Worm (Caenorhabditis elegans) whole organism, L3 larva: ENCODE measurements around the gene F56C9.10.
A peak's percentile ranks its signal among the peaks of the same experiment; 100 is the strongest.

Source experiments
- R02D3.7 ChIP-seq: fragments of 150-350 bp; optimal IDR thresholded peaks from 2 replicates; lab custom pipeline; 2014; ENCODE audit warnings: missing biosample characterization, missing genetic modification characterization
- ZK546.5 ChIP-seq: sonication (generic microtip); optimal IDR thresholded peaks from 2 replicates; lab custom pipeline; 2017; ENCODE audit warnings: missing biosample characterization, missing genetic modification characterization
- aly-2 ChIP-seq: fragments of 150-350 bp; optimal IDR thresholded peaks from 2 replicates; lab custom pipeline; 2014; ENCODE audit warnings: missing biosample characterization, missing genetic modification characterization
- ama-1 ChIP-seq: fragments of 150-350 bp; optimal IDR thresholded peaks from 2 replicates; lab custom pipeline; 2018
- ceh-16 ChIP-seq: sonication (generic microtip); optimal IDR thresholded peaks from 2 replicates; lab custom pipeline; 2017; ENCODE audit warnings: missing biosample characterization, missing genetic modification characterization
- ceh-28 ChIP-seq: fragments of 150-350 bp; optimal IDR thresholded peaks from 2 replicates; lab custom pipeline; 2014; ENCODE audit warnings: missing biosample characterization, missing genetic modification reagents, missing genetic modification characterization
- ceh-82 ChIP-seq: fragments of 150-350 bp; optimal IDR thresholded peaks from 2 replicates; lab custom pipeline; 2014; ENCODE audit warnings: missing biosample characterization, missing genetic modification characterization
- ceh-9 ChIP-seq: sonication (generic microtip); optimal IDR thresholded peaks from 2 replicates; lab custom pipeline; 2018; ENCODE audit warnings: missing biosample characterization, missing genetic modification characterization
- daf-12 ChIP-seq: fragments of 150-350 bp; optimal IDR thresholded peaks from 2 replicates; lab custom pipeline; 2014; ENCODE audit warnings: missing biosample characterization, missing genetic modification reagents, missing genetic modification characterization
- egl-27 ChIP-seq: sonication (generic microtip); optimal IDR thresholded peaks from 4 replicates; lab custom pipeline; 2017; ENCODE audit warnings: missing biosample characterization, missing genetic modification reagents, missing genetic modification characterization
- egl-5 ChIP-seq: fragments of 150-350 bp; optimal IDR thresholded peaks from 2 replicates; lab custom pipeline; 2017; ENCODE audit warnings: missing biosample characterization, missing genetic modification reagents, missing genetic modification characterization, inconsistent platforms
- elt-1 ChIP-seq: fragments of 150-350 bp; optimal IDR thresholded peaks from 2 replicates; lab custom pipeline; 2014; ENCODE audit warnings: missing biosample characterization, missing genetic modification characterization
- elt-2 ChIP-seq: sonication (generic microtip); optimal IDR thresholded peaks from 2 replicates; lab custom pipeline; 2016; ENCODE audit warnings: missing genetic modification reagents, mild to moderate bottlenecking, missing genetic modification characterization, missing compliant biosample characterization
- elt-3 ChIP-seq, 3 experiments: fragments of 150-350 bp in 1 of 3; sonication (generic microtip) in 2 of 3; optimal IDR thresholded peaks; 2 replicates in 2 of 3; 4 replicates in 1 of 3; lab custom pipeline; 2014 to 2017; ENCODE audit warnings: missing biosample characterization in 3 of 3, missing genetic modification characterization in 3 of 3
- eor-1 ChIP-seq, 2 experiments: fragments of 150-350 bp; optimal IDR thresholded peaks; 2 replicates each; lab custom pipeline; 2014 to 2018; ENCODE audit warnings: missing biosample characterization in 2 of 2, missing genetic modification characterization in 2 of 2
- fkh-10 ChIP-seq: sonication (generic microtip); optimal IDR thresholded peaks from 2 replicates; lab custom pipeline; 2017; ENCODE audit warnings: missing biosample characterization, missing genetic modification reagents, missing genetic modification characterization
- fkh-2 ChIP-seq: fragments of 150-350 bp; optimal IDR thresholded peaks from 2 replicates; lab custom pipeline; 2014; ENCODE audit warnings: missing biosample characterization, missing genetic modification reagents, missing genetic modification characterization
- fos-1 ChIP-seq: fragments of 150-350 bp; optimal IDR thresholded peaks from 2 replicates; lab custom pipeline; 2014; ENCODE audit warnings: missing biosample characterization, missing genetic modification characterization
- hmg-11 ChIP-seq: sonication (generic microtip); optimal IDR thresholded peaks from 2 replicates; lab custom pipeline; 2016; ENCODE audit warnings: missing genetic modification characterization, missing compliant biosample characterization
- jun-1 ChIP-seq: fragments of 150-350 bp; optimal IDR thresholded peaks from 2 replicates; lab custom pipeline; 2014; ENCODE audit warnings: missing biosample characterization, missing genetic modification reagents, missing genetic modification characterization
- lin-15B ChIP-seq: fragments of 150-350 bp; optimal IDR thresholded peaks from 2 replicates; lab custom pipeline; 2014; ENCODE audit warnings: missing biosample characterization, missing genetic modification characterization
- lin-39 ChIP-seq: fragments of 150-350 bp; optimal IDR thresholded peaks from 2 replicates; lab custom pipeline; 2018; ENCODE audit warnings: missing biosample characterization, missing genetic modification reagents, missing genetic modification characterization
- lsy-12 ChIP-seq: sonication (generic microtip); optimal IDR thresholded peaks from 2 replicates; lab custom pipeline; 2016; ENCODE audit warnings: mild to moderate bottlenecking, missing genetic modification characterization, missing compliant biosample characterization
- mdl-1 ChIP-seq: fragments of 150-350 bp; optimal IDR thresholded peaks from 2 replicates; lab custom pipeline; 2014; ENCODE audit warnings: missing biosample characterization, missing genetic modification characterization
- mml-1 ChIP-seq: fragments of 150-350 bp; sonication (generic microtip); optimal IDR thresholded peaks from 3 replicates; lab custom pipeline; 2014; ENCODE audit warnings: missing biosample characterization, missing genetic modification characterization
- nfya-1 ChIP-seq: sonication (generic microtip); optimal IDR thresholded peaks from 2 replicates; lab custom pipeline; 2017; ENCODE audit warnings: missing genetic modification characterization, mild to moderate bottlenecking, missing compliant biosample characterization, antibody characterized with exemption, moderate library complexity; ENCODE audit not compliant: insufficient read depth
- nhr-11 ChIP-seq: fragments of 150-350 bp; optimal IDR thresholded peaks from 2 replicates; lab custom pipeline; 2014; ENCODE audit warnings: missing biosample characterization, missing genetic modification characterization
- nhr-12 ChIP-seq: fragments of 150-350 bp; optimal IDR thresholded peaks from 2 replicates; lab custom pipeline; 2014; ENCODE audit warnings: missing biosample characterization, missing genetic modification characterization
- nhr-23 ChIP-seq: fragments of 150-350 bp; optimal IDR thresholded peaks from 2 replicates; lab custom pipeline; 2014; ENCODE audit warnings: missing biosample characterization, missing genetic modification reagents, missing genetic modification characterization
- nhr-237 ChIP-seq: fragments of 150-350 bp; optimal IDR thresholded peaks from 2 replicates; lab custom pipeline; 2014; ENCODE audit warnings: missing biosample characterization, missing genetic modification characterization
- nhr-25 ChIP-seq: sonication (generic microtip); optimal IDR thresholded peaks from 2 replicates; lab custom pipeline; 2017; ENCODE audit warnings: missing biosample characterization, missing genetic modification characterization
- nhr-28 ChIP-seq: fragments of 150-350 bp; optimal IDR thresholded peaks from 2 replicates; lab custom pipeline; 2014; ENCODE audit warnings: missing biosample characterization, missing genetic modification characterization
- nhr-43 ChIP-seq: sonication (generic microtip); optimal IDR thresholded peaks from 2 replicates; lab custom pipeline; 2016; ENCODE audit warnings: mild to moderate bottlenecking, missing genetic modification characterization, missing compliant biosample characterization; ENCODE audit not compliant: poor library complexity, severe bottlenecking
- nhr-67 ChIP-seq: fragments of 150-350 bp; optimal IDR thresholded peaks from 2 replicates; lab custom pipeline; 2014; ENCODE audit warnings: missing biosample characterization, missing genetic modification characterization
- nhr-76 ChIP-seq: fragments of 150-350 bp; sonication (generic microtip); optimal IDR thresholded peaks from 5 replicates; lab custom pipeline; 2014; ENCODE audit warnings: missing biosample characterization, missing genetic modification characterization
- nhr-77 ChIP-seq: fragments of 150-350 bp; optimal IDR thresholded peaks from 2 replicates; lab custom pipeline; 2014; ENCODE audit warnings: missing biosample characterization, missing genetic modification characterization
- pha-4 ChIP-seq: fragments of 150-350 bp; optimal IDR thresholded peaks from 2 replicates; lab custom pipeline; 2014; ENCODE audit warnings: missing biosample characterization, missing genetic modification reagents, missing genetic modification characterization
- pqm-1 ChIP-seq: fragments of 150-350 bp; optimal IDR thresholded peaks from 2 replicates; lab custom pipeline; 2017; ENCODE audit warnings: missing biosample characterization, missing genetic modification characterization, inconsistent platforms
- sea-2 ChIP-seq: fragments of 150-350 bp; sonication (generic microtip); optimal IDR thresholded peaks from 4 replicates; lab custom pipeline; 2014; ENCODE audit warnings: missing biosample characterization, missing genetic modification reagents, missing genetic modification characterization
- skn-1 ChIP-seq: fragments of 150-350 bp; optimal IDR thresholded peaks from 2 replicates; lab custom pipeline; 2014; ENCODE audit warnings: missing biosample characterization, missing genetic modification characterization
- snpc-4 ChIP-seq: fragments of 150-350 bp; optimal IDR thresholded peaks from 2 replicates; lab custom pipeline; 2014; ENCODE audit warnings: missing biosample characterization, missing genetic modification characterization
- tbx-2 ChIP-seq: sonication (generic microtip); optimal IDR thresholded peaks from 2 replicates; lab custom pipeline; 2016; ENCODE audit warnings: mild to moderate bottlenecking, missing genetic modification characterization, missing compliant biosample characterization
- unc-39 ChIP-seq: sonication (generic microtip); optimal IDR thresholded peaks from 4 replicates; lab custom pipeline; 2017; ENCODE audit warnings: missing biosample characterization, missing genetic modification characterization
- unc-62 ChIP-seq: fragments of 150-350 bp; sonication (generic microtip); optimal IDR thresholded peaks from 4 replicates; lab custom pipeline; 2014; ENCODE audit warnings: missing biosample characterization, missing genetic modification reagents, missing genetic modification characterization
- zag-1 ChIP-seq: fragments of 150-350 bp; optimal IDR thresholded peaks from 2 replicates; lab custom pipeline; 2014; ENCODE audit warnings: missing biosample characterization, missing genetic modification characterization
- ztf-11 ChIP-seq: fragments of 150-350 bp; optimal IDR thresholded peaks from 2 replicates; lab custom pipeline; 2014; ENCODE audit warnings: missing biosample characterization, missing genetic modification characterization
- ztf-4 ChIP-seq: fragments of 150-350 bp; optimal IDR thresholded peaks from 2 replicates; lab custom pipeline; 2014; ENCODE audit warnings: missing biosample characterization, missing genetic modification characterization

Gene F56C9.10

ce11 chrIII:7338693-7339092 is 3.6 kb upstream of the F56C9.10 start, which contains the start of gene kap-1 (continued):
- TF ChIP-seq unc-39 (tag; lab: Kevin White, UChicago) = no peak
- no peak for TF ChIP-seq fos-1
- no peak for TF ChIP-seq jun-1 (tag; lab: Kevin White, UChicago)

- TF ChIP-seq pqm-1 (tag; lab: Kevin White, UChicago) (no peak), ama-1 (lab: Kevin White, UChicago) (peak; percentile 53)
These were observed 2.9 kb upstream of the F56C9.10 start for ce11 chrIII:7338009-7338408.

- no peak for TF ChIP-seq nhr-67 (tag; lab: Kevin White, UChicago)
- TF ChIP-seq nhr-28 (tag; lab: Kevin White, UChicago) = no peak
- peak; percentile 62 for TF ChIP-seq snpc-4 (tag; lab: Kevin White, UChicago)
- TF ChIP-seq ceh-9 (tag; lab: Kevin White, UChicago) = no peak
- TF ChIP-seq pqm-1 (tag; lab: Kevin White, UChicago) = peak; percentile 57
- TF ChIP-seq lin-39 (tag; lab: Kevin White, UChicago) = peak; percentile 80
- TF ChIP-seq egl-27 (tag; lab: Kevin White, UChicago) = no peak
- TF ChIP-seq unc-39 (tag; lab: Kevin White, UChicago) = no peak
- peak; percentile 91 for TF ChIP-seq nfya-1 (tag; lab: Kevin White, UChicago)
- peak; percentile 52 for TF ChIP-seq R02D3.7
- TF ChIP-seq nhr-43 (tag; lab: Kevin White, UChicago) = no peak
- no peak for TF ChIP-seq nhr-237
- TF ChIP-seq lin-15B (tag; lab: Kevin White, UChicago) = peak; percentile 93
- TF ChIP-seq mdl-1 (tag; lab: Kevin White, UChicago) = no peak
- peak; percentile 52 for TF ChIP-seq ama-1 (lab: Kevin White, UChicago)
- TF ChIP-seq hmg-11 = peak; percentile 34
- no peak for TF ChIP-seq nhr-77 (tag; lab: Kevin White, UChicago)
- peak; percentile 56 for TF ChIP-seq ZK546.5 (tag; lab: Kevin White, UChicago)
- TF ChIP-seq tbx-2 (tag; lab: Kevin White, UChicago) = no peak
- no peak for TF ChIP-seq sea-2 (GFP tag; lab: Kevin White, UChicago)
- no peak for TF ChIP-seq mml-1
- TF ChIP-seq nhr-11 = no peak
- no peak for TF ChIP-seq ceh-28
- no peak for TF ChIP-seq nhr-76
- TF ChIP-seq jun-1 (tag; lab: Kevin White, UChicago) = peak; percentile 29
- TF ChIP-seq aly-2 (tag; lab: Kevin White, UChicago) = no peak
- no peak for TF ChIP-seq eor-1 (tag; optimal IDR thresholded peaks at IDR 0.05; lab: Kevin White, UChicago)
- TF ChIP-seq zag-1 (tag; lab: Kevin White, UChicago) = no peak
- no peak for TF ChIP-seq elt-1 (tag; lab: Kevin White, UChicago)
- TF ChIP-seq nhr-23 (tag; lab: Kevin White, UChicago) = peak; percentile 88
- no peak for TF ChIP-seq fkh-2 (tag; lab: Kevin White, UChicago)
- no peak for TF ChIP-seq unc-62 (GFP tag; lab: Kevin White, UChicago)
- TF ChIP-seq ztf-4 (tag; lab: Kevin White, UChicago) = no peak
- TF ChIP-seq skn-1 (tag; lab: Kevin White, UChicago) = no peak
- no peak for TF ChIP-seq ceh-16
- TF ChIP-seq elt-2 (tag; lab: Kevin White, UChicago) = peak; percentile 65
- TF ChIP-seq ceh-82 (tag; lab: Kevin White, UChicago) = no peak
- TF ChIP-seq fos-1 = no peak
- TF ChIP-seq nhr-25 (tag; lab: Kevin White, UChicago) = peak; percentile 51
- no peak for TF ChIP-seq nhr-12 (tag; lab: Kevin White, UChicago)
- no peak for TF ChIP-seq fkh-10 (GFP tag; lab: Kevin White, UChicago)
- TF ChIP-seq elt-3 (tag; optimal IDR thresholded peaks at IDR 0.05; lab: Kevin White, UChicago) = no peak
- TF ChIP-seq pha-4 (tag; lab: Kevin White, UChicago) = peak; percentile 86
- TF ChIP-seq daf-12 (tag; lab: Kevin White, UChicago) = no peak
- peak; percentile 46 for TF ChIP-seq lsy-12 (tag; lab: Kevin White, UChicago)
- peak; percentile 67 for TF ChIP-seq egl-5 (tag; lab: Kevin White, UChicago)
- no peak for TF ChIP-seq ztf-11 (tag; lab: Kevin White, UChicago)
These were observed 1.1 kb upstream of the F56C9.10 start, which contains the start of gene gsp-2 for ce11 chrIII:7336214-7336613. gsp-2 (plus strand) TSS chrIII:7336587.
